Worm (Caenorhabditis elegans): ENCODE results near the gene C10C6.7.

Gene C10C6.7

DNA sequence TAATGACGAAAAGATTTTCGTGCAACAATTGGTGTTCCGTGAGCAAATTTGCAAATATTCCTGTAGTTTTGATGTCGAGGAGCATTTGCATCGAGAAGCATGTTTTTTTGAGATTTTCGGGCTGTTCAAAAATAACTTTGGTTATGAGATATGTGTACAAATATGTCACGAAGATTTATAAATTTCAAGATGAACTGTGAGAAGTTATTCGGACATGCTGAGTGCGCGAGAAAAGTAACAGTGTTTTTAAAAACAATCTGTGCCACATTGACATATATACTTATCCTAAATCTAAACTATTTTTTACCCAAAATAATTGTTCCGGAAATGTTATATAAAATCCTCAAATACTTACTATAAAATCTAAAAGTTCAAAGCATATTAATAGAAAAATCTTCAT is 45.6 kb downstream of the C10C6.7 start, which contains the start of gene F22B3.7:
F22B3.7 (minus strand) TSS at position 101 of the 400 bp plus-strand sequence.
- TF ChIP-seq nhr-179 (tag; optimal IDR thresholded peaks at IDR 0.05) = no peak
- TF ChIP-seq atf-7 (tag; optimal IDR thresholded peaks at IDR 0.05) = no peak
- no peak for TF ChIP-seq ceh-100 (GFP tag; IDR thresholded peaks at IDR 0.05)

DNA sequence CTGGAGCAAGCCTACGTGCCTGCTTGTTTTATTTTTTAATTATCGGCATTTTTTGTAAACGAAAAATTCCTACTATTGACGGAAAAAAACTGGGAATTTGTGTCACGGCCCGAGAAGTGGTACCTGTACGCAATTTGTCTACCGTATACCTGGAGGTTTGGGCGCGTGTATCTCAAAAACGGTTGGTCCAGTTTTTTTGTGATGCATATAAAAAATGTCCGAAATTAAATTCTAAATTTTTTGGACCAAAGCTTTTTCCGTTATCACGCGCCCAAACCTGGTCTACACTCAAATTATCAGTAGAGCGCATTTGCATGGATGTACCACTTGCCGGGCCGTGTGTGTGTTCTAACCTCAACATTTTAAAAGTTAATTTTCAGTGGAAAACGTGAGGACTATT is 50.6 kb downstream of the C10C6.7 start, which contains the start of gene F22B3.5:
F22B3.5 (minus strand) TSS at position 101 of the 400 bp plus-strand sequence.
- peak; percentile 59; the same call in 1 of the 2 replicates for TF ChIP-seq mcd-1 (GFP tag; IDR thresholded peaks at IDR 0.05)

Data from whole organism, young adult.